Worm (Caenorhabditis elegans): ENCODE results near the gene prp-38.

prp-38 gene

ce11 chrV:10802060-10802459, 3.8 kb downstream of the prp-38 start:
- TF ChIP-seq zag-1 (tag; optimal IDR thresholded peaks at IDR 0.05) (no peak), elt-2 (tag; optimal IDR thresholded peaks at IDR 0.05) (peak; percentile 98), lir-3 (tag; optimal IDR thresholded peaks at IDR 0.05; ENCODE audit: poor library complexity) (no peak), unc-30 (tag; optimal IDR thresholded peaks at IDR 0.05) (no peak), lin-35 (GFP tag; optimal IDR thresholded peaks at IDR 0.05) (peak in 1 of 2 experiments; percentile 12), fkh-8 (tag; optimal IDR thresholded peaks at IDR 0.05) (no peak), nhr-20 (tag; optimal IDR thresholded peaks at IDR 0.05) (peak; percentile 10), pax-3 (tag; optimal IDR thresholded peaks at IDR 0.05) (no peak), mef-2 (tag; optimal IDR thresholded peaks at IDR 0.05) (no peak), nhr-71 (tag; optimal IDR thresholded peaks at IDR 0.05) (peak; percentile 47), pqm-1 (tag; optimal IDR thresholded peaks at IDR 0.05) (peak; percentile 76), nhr-90 (tag; optimal IDR thresholded peaks at IDR 0.05; ENCODE audit: poor library complexity) (peak; percentile 41), lin-15B (tag; optimal IDR thresholded peaks at IDR 0.05) (no peak), hpl-2 (GFP tag; optimal IDR thresholded peaks at IDR 0.05) (no peak), C34B4.2 (tag; optimal IDR thresholded peaks at IDR 0.05) (no peak), hlh-17 (GFP tag; optimal IDR thresholded peaks at IDR 0.05; ENCODE audit: borderline replicate concordance) (no peak), ceh-82 (tag; optimal IDR thresholded peaks at IDR 0.05) (no peak), C16A3.4 (tag; optimal IDR thresholded peaks at IDR 0.05) (no peak), nhr-19 (GFP tag; conservative IDR thresholded peaks at IDR 0.05) (no peak), nhr-28 (tag; optimal IDR thresholded peaks at IDR 0.05) (no peak), lsy-2 (tag; optimal IDR thresholded peaks at IDR 0.05) (no peak), unc-86 (tag; optimal IDR thresholded peaks at IDR 0.05) (no peak), ces-1 (GFP tag; optimal IDR thresholded peaks at IDR 0.05) (no peak), rnt-1 (tag; optimal IDR thresholded peaks at IDR 0.05) (no peak), isw-1 (GFP tag; IDR thresholded peaks at IDR 0.05) (no peak), mep-1 (tag; optimal IDR thresholded peaks at IDR 0.05) (no peak), snu-23 (GFP tag; optimal IDR thresholded peaks at IDR 0.05) (no peak)

ce11 chrV:10801154-10801553, 4.7 kb downstream of the prp-38 start, which contains the start of gene D1054.18:
Gene D1054.18, minus strand, starts transcription at chrV:10801198.
- no peak for TF ChIP-seq alr-1 (tag; optimal IDR thresholded peaks at IDR 0.05; ENCODE audit: borderline replicate concordance)
- no peak for TF ChIP-seq unc-130 (tag; optimal IDR thresholded peaks at IDR 0.05)
- TF ChIP-seq nhr-84 (tag; optimal IDR thresholded peaks at IDR 0.05), result no peak
- TF ChIP-seq nhr-12 (tag; optimal IDR thresholded peaks at IDR 0.05), result no peak
- TF ChIP-seq efl-1 (optimal IDR thresholded peaks at IDR 0.05), result no peak
- TF ChIP-seq efl-1 (GFP tag; optimal IDR thresholded peaks at IDR 0.05 in 1 of 2), result peak in 1 of 2 experiments; percentile 75
- TF ChIP-seq ceh-63 (GFP tag; optimal IDR thresholded peaks at IDR 0.05), result no peak
- no peak for TF ChIP-seq hlh-4 (tag; optimal IDR thresholded peaks at IDR 0.05)
- TF ChIP-seq mef-2 (tag; optimal IDR thresholded peaks at IDR 0.05), result no peak
- TF ChIP-seq lin-35 (GFP tag; optimal IDR thresholded peaks at IDR 0.05), result peak in 1 of 2 experiments; percentile 28
- no peak for TF ChIP-seq ceh-88 (GFP tag; IDR thresholded peaks at IDR 0.05)
- TF ChIP-seq mdl-1 (tag; optimal IDR thresholded peaks at IDR 0.05), result peak in 1 of 2 experiments; percentile 15
- TF ChIP-seq dsc-1 (tag; optimal IDR thresholded peaks at IDR 0.05), result no peak
- no peak for TF ChIP-seq aly-2 (tag; optimal IDR thresholded peaks at IDR 0.05)
- TF ChIP-seq sptf-1 (tag; optimal IDR thresholded peaks at IDR 0.05), result no peak
- no peak for TF ChIP-seq ceh-8 (GFP tag; optimal IDR thresholded peaks at IDR 0.05)
- TF ChIP-seq efl-3 (GFP tag; optimal IDR thresholded peaks at IDR 0.05), result no peak
- no peak for TF ChIP-seq lir-3 (tag; optimal IDR thresholded peaks at IDR 0.05; ENCODE audit: poor library complexity)
- TF ChIP-seq unc-30 (tag; optimal IDR thresholded peaks at IDR 0.05), result no peak
- TF ChIP-seq fkh-10 (GFP tag; optimal IDR thresholded peaks at IDR 0.05), result no peak
- no peak for TF ChIP-seq skn-1 (tag; optimal IDR thresholded peaks at IDR 0.05)
- TF ChIP-seq lsy-2 (tag; optimal IDR thresholded peaks at IDR 0.05), result no peak
- no peak for TF ChIP-seq sox-4 (tag; optimal IDR thresholded peaks at IDR 0.05)
- TF ChIP-seq ztf-11 (tag; optimal IDR thresholded peaks at IDR 0.05), result no peak
- TF ChIP-seq xbp-1 (tag; optimal IDR thresholded peaks at IDR 0.05), result no peak
- no peak for TF ChIP-seq unc-98 (GFP tag; IDR thresholded peaks at IDR 0.05)
- no peak for TF ChIP-seq lin-13 (GFP tag; optimal IDR thresholded peaks at IDR 0.05)
- no peak for TF ChIP-seq blmp-1 (tag; optimal IDR thresholded peaks at IDR 0.05)
- TF ChIP-seq nhr-71 (tag; optimal IDR thresholded peaks at IDR 0.05), result peak; percentile 25
- no peak for TF ChIP-seq lin-39 (tag; optimal IDR thresholded peaks at IDR 0.05)
- TF ChIP-seq nhr-77 (tag; optimal IDR thresholded peaks at IDR 0.05), result no peak
- peak; percentile 0 for TF ChIP-seq nhr-20 (tag; optimal IDR thresholded peaks at IDR 0.05)
- no peak for TF ChIP-seq aha-1 (tag; optimal IDR thresholded peaks at IDR 0.05)
- peak; percentile 94 for TF ChIP-seq elt-2 (tag; optimal IDR thresholded peaks at IDR 0.05)
